Worm (Caenorhabditis elegans) whole organism, mixed stage, embryonic: Measurements from ENCODE around the gene gex-3.

Source experiments
- M03D4.4 ChIP-seq: sonication (generic microtip); optimal IDR thresholded peaks from 2 replicates; lab custom pipeline; 2017; ENCODE audit warnings: mild to moderate bottlenecking, missing genetic modification characterization, missing compliant biosample characterization
- bed-3 ChIP-seq: fragments of 200-800 bp; sonication (Bioruptor generic); optimal IDR thresholded peaks from 3 replicates; lab custom pipeline; 2018; ENCODE audit warnings: mild to moderate bottlenecking, missing genetic modification characterization, moderate library complexity, missing compliant biosample characterization
- blmp-1 ChIP-seq: fragments of 150-350 bp; optimal IDR thresholded peaks from 2 replicates; lab custom pipeline; 2014; ENCODE audit warnings: missing biosample characterization, missing genetic modification characterization
- ceh-39 ChIP-seq: fragments of 150-350 bp; optimal IDR thresholded peaks from 2 replicates; lab custom pipeline; 2014; ENCODE audit warnings: missing biosample characterization, missing genetic modification characterization
- ceh-43 ChIP-seq: fragments of 200-800 bp; sonication (Bioruptor generic); optimal IDR thresholded peaks from 2 replicates; lab custom pipeline; 2018; ENCODE audit warnings: mild to moderate bottlenecking, missing genetic modification characterization, moderate library complexity, missing compliant biosample characterization
- ceh-83 ChIP-seq: fragments of 200-800 bp; sonication (Bioruptor generic); optimal IDR thresholded peaks from 2 replicates; lab custom pipeline; 2018; ENCODE audit warnings: mild to moderate bottlenecking, missing genetic modification characterization, missing compliant biosample characterization
- ces-1 ChIP-seq: fragments of 150-350 bp; optimal IDR thresholded peaks from 2 replicates; lab custom pipeline; 2014; ENCODE audit warnings: missing biosample characterization, missing genetic modification reagents, missing genetic modification characterization
- cnd-1 ChIP-seq: fragments of 200-800 bp; sonication (Bioruptor generic); optimal IDR thresholded peaks from 2 replicates; lab custom pipeline; 2018; ENCODE audit warnings: mild to moderate bottlenecking, missing genetic modification characterization, missing compliant biosample characterization
- drap-1 ChIP-seq: fragments of 200-800 bp; sonication (Bioruptor generic); optimal IDR thresholded peaks from 3 replicates; lab custom pipeline; 2018; ENCODE audit warnings: mild to moderate bottlenecking, missing genetic modification characterization, missing compliant biosample characterization
- elt-1 ChIP-seq: sonication (generic microtip); optimal IDR thresholded peaks from 2 replicates; lab custom pipeline; 2017; ENCODE audit warnings: missing genetic modification characterization, mild to moderate bottlenecking, missing compliant biosample characterization, antibody characterized with exemption, moderate library complexity, borderline replicate concordance; ENCODE audit not compliant: insufficient read depth
- elt-3 ChIP-seq: fragments of 150-350 bp; optimal IDR thresholded peaks from 2 replicates; lab custom pipeline; 2014; ENCODE audit warnings: missing biosample characterization, missing genetic modification characterization
- flh-1 ChIP-seq: fragments of 200-800 bp; sonication (Bioruptor generic); optimal IDR thresholded peaks from 2 replicates; lab custom pipeline; 2018; ENCODE audit warnings: mild to moderate bottlenecking, missing genetic modification characterization, moderate library complexity, missing compliant biosample characterization
- ham-2 ChIP-seq: fragments of 200-800 bp; sonication (Bioruptor generic); optimal IDR thresholded peaks from 2 replicates; lab custom pipeline; 2018; ENCODE audit warnings: mild to moderate bottlenecking, missing genetic modification characterization, missing compliant biosample characterization
- hlh-1 ChIP-seq: fragments of 150-350 bp; optimal IDR thresholded peaks from 2 replicates; lab custom pipeline; 2014; ENCODE audit warnings: missing biosample characterization, missing genetic modification reagents, missing genetic modification characterization
- lin-13 ChIP-seq: fragments of 150-350 bp; optimal IDR thresholded peaks from 2 replicates; lab custom pipeline; 2014; ENCODE audit warnings: missing biosample characterization, missing genetic modification characterization
- lin-32 ChIP-seq: fragments of 200-800 bp; sonication (Bioruptor generic); optimal IDR thresholded peaks from 2 replicates; lab custom pipeline; 2018; ENCODE audit warnings: mild to moderate bottlenecking, missing genetic modification characterization, missing compliant biosample characterization
- lsy-2 ChIP-seq: fragments of 150-350 bp; optimal IDR thresholded peaks from 2 replicates; lab custom pipeline; 2014; ENCODE audit warnings: missing biosample characterization, missing genetic modification characterization
- mab-5 ChIP-seq: fragments of 150-350 bp; optimal IDR thresholded peaks from 2 replicates; lab custom pipeline; 2014; ENCODE audit warnings: missing biosample characterization, missing genetic modification characterization
- mep-1 ChIP-seq: fragments of 150-350 bp; optimal IDR thresholded peaks from 2 replicates; lab custom pipeline; 2017; ENCODE audit warnings: missing biosample characterization, missing genetic modification reagents, missing genetic modification characterization, inconsistent platforms
- mls-2 ChIP-seq: sonication (generic microtip); optimal IDR thresholded peaks from 2 replicates; lab custom pipeline; 2016; ENCODE audit warnings: mild to moderate bottlenecking, missing genetic modification characterization, moderate library complexity, missing compliant biosample characterization
- nhr-12 ChIP-seq: fragments of 150-350 bp; optimal IDR thresholded peaks from 2 replicates; lab custom pipeline; 2014; ENCODE audit warnings: missing biosample characterization, missing genetic modification characterization
- nhr-2 ChIP-seq: fragments of 150-350 bp; optimal IDR thresholded peaks from 2 replicates; lab custom pipeline; 2014; ENCODE audit warnings: missing biosample characterization, missing genetic modification characterization
- nhr-237 ChIP-seq: fragments of 150-350 bp; optimal IDR thresholded peaks from 2 replicates; lab custom pipeline; 2014; ENCODE audit warnings: missing biosample characterization, missing genetic modification characterization
- nhr-28 ChIP-seq: fragments of 150-350 bp; optimal IDR thresholded peaks from 2 replicates; lab custom pipeline; 2014; ENCODE audit warnings: missing biosample characterization, missing genetic modification characterization
- nhr-76 ChIP-seq: sonication (generic microtip); optimal IDR thresholded peaks from 2 replicates; lab custom pipeline; 2017; ENCODE audit warnings: missing biosample characterization, missing genetic modification characterization
- pha-4 ChIP-seq: fragments of 150-350 bp; optimal IDR thresholded peaks from 2 replicates; lab custom pipeline; 2018; ENCODE audit warnings: missing biosample characterization, missing genetic modification reagents, missing genetic modification characterization
- sem-2 ChIP-seq: fragments of 200-800 bp; sonication (Bioruptor generic); optimal IDR thresholded peaks from 2 replicates; lab custom pipeline; 2018; ENCODE audit warnings: mild to moderate bottlenecking, missing genetic modification characterization, missing compliant biosample characterization
- snpc-4 ChIP-seq: fragments of 150-350 bp; optimal IDR thresholded peaks from 2 replicates; lab custom pipeline; 2014; ENCODE audit warnings: missing biosample characterization, missing genetic modification characterization
- sptf-1 ChIP-seq: sonication (generic microtip); optimal IDR thresholded peaks from 2 replicates; lab custom pipeline; 2017; ENCODE audit warnings: mild to moderate bottlenecking, missing genetic modification characterization, moderate library complexity, missing compliant biosample characterization
- tbx-8 ChIP-seq: fragments of 200-800 bp; sonication (Bioruptor generic); optimal IDR thresholded peaks from 2 replicates; lab custom pipeline; 2018; ENCODE audit warnings: mild to moderate bottlenecking, missing genetic modification characterization, moderate library complexity, missing compliant biosample characterization
- unc-120 ChIP-seq: sonication (generic microtip); optimal IDR thresholded peaks from 2 replicates; lab custom pipeline; 2017; ENCODE audit warnings: missing genetic modification characterization, missing compliant biosample characterization; ENCODE audit not compliant: poor library complexity, severe bottlenecking
- unc-39 ChIP-seq: fragments of 150-350 bp; optimal IDR thresholded peaks from 2 replicates; lab custom pipeline; 2014; ENCODE audit warnings: missing biosample characterization, missing genetic modification characterization
- unc-62 ChIP-seq: fragments of 150-350 bp; optimal IDR thresholded peaks from 2 replicates; lab custom pipeline; 2014; ENCODE audit warnings: missing biosample characterization, missing genetic modification reagents, missing genetic modification characterization
- zip-8 ChIP-seq: fragments of 150-350 bp; optimal IDR thresholded peaks from 2 replicates; lab custom pipeline; 2014; ENCODE audit warnings: missing biosample characterization, missing genetic modification characterization
- ztf-11 ChIP-seq: fragments of 150-350 bp; optimal IDR thresholded peaks from 2 replicates; lab custom pipeline; 2014; ENCODE audit warnings: missing biosample characterization, missing genetic modification characterization

gex-3 gene

DNA sequence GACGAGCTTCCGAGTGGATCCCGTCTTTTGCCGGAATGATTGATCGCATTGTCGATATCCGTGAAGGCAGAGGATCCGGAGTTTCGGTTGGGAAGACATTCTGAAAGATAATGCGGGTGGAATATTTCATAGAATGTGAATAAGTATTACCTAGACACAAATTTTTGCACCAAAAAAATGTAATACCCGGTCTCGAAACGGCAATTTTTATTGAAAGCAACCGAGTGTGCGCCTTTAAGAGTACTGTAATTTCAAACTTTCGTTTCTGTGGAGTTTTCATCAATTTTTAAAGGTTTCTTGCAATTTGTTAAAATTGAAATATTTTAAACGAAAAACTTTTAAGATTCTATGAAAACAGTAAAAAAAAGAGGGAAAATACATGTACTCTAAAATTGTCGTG lies 39.7 kb downstream of the gex-3 start, which contains the start of gene C25G4.2:
TSS of gene C25G4.2 (minus strand) at position 100 of the 400 bp plus-strand sequence.
- TF ChIP-seq lsy-2 (tag; lab: Kevin White, UChicago) (no peak), ceh-43 (GFP tag; lab: Kevin White, UChicago) (no peak), mep-1 (tag; lab: Kevin White, UChicago) (no peak), flh-1 (GFP tag; lab: Kevin White, UChicago) (no peak), cnd-1 (tag; lab: Kevin White, UChicago) (no peak), drap-1 (GFP tag; lab: Kevin White, UChicago) (no peak), nhr-2 (tag; lab: Kevin White, UChicago) (no peak), nhr-28 (tag; lab: Kevin White, UChicago) (no peak), M03D4.4 (tag; lab: Kevin White, UChicago) (no peak), nhr-76 (tag; lab: Kevin White, UChicago) (no peak), sem-2 (GFP tag; lab: Kevin White, UChicago) (no peak), tbx-8 (no peak), sptf-1 (tag; lab: Kevin White, UChicago) (no peak), ceh-83 (GFP tag; lab: Kevin White, UChicago) (no peak), unc-39 (tag; lab: Kevin White, UChicago) (no peak), hlh-1 (tag; lab: Kevin White, UChicago) (no peak)

DNA sequence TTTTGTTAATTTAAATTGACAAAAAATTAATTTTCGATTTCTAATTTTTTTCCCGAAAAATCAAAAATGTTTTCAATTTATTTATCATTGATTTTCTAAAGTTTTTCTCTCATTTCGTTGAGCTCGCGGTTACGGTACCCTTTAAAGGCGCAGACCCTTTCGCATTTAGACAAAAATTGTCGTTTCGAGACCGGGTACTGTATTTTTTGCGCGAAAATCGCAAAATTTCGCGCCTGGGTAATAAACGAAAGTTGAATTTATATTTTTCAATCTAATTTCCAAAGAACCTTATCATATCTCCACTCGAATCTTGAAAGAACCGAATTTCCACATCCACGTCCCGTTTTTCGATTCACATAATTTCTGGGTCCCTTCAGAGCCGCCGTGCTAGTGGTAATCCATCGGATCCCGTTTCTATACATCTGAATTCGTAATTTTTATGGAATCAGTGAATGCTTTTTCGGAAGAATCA lies 41.3 kb downstream of the gex-3 start, which contains the start of gene C25G4.3:
TSS of gene C25G4.3 (minus strand) at position 422 of the 472 bp plus-strand sequence.
- TF ChIP-seq ham-2 (no peak), blmp-1 (tag; lab: Kevin White, UChicago) (no peak), flh-1 (GFP tag; lab: Kevin White, UChicago) (no peak), ztf-11 (tag; lab: Kevin White, UChicago) (no peak)

DNA sequence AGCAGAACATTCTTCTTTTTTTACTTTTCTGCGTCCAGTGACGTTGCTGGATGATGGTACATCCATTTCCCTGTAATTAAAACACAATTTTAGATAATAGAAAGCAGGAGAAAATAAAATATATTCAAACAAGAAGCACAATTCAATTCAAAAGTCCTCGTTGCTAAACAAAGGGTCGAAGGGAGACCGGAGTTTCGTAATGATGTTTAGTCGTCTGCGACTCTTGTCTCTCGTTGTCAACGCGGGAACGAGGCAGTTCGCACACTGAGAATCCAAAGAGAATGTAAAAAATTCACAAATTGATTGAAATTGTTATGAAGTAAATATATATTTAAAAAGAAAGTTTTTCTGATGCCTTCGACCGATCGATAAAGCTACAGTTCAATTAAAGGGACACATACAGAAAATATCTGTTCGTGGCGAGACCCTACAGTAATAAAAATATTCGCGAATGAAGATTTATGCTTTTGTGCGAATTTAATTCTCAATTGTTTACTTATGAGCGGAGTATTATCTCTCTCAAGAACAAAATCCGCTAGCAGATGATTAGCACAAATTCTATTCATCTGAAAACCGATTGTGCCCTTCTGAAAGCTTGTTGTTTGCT lies 47.1 kb downstream of the gex-3 start, which contains the start of gene dpy-26:
TSS of gene dpy-26 (minus strand) at position 111 of the 607 bp plus-strand sequence.
- TF ChIP-seq nhr-237 (no peak), unc-62 (GFP tag; lab: Kevin White, UChicago) (no peak), nhr-2 (tag; lab: Kevin White, UChicago) (no peak), ztf-11 (tag; lab: Kevin White, UChicago) (no peak), M03D4.4 (tag; lab: Kevin White, UChicago) (no peak), nhr-76 (tag; lab: Kevin White, UChicago) (no peak), lin-13 (tag; lab: Kevin White, UChicago) (no peak), cnd-1 (tag; lab: Kevin White, UChicago) (no peak), mls-2 (tag; lab: Kevin White, UChicago) (no peak), ceh-43 (GFP tag; lab: Kevin White, UChicago) (no peak), zip-8 (no peak), tbx-8 (no peak), lin-32 (GFP tag; lab: Kevin White, UChicago) (no peak), blmp-1 (tag; lab: Kevin White, UChicago) (no peak), hlh-1 (tag; lab: Kevin White, UChicago) (no peak), unc-39 (tag; lab: Kevin White, UChicago) (no peak), mab-5 (no peak), unc-120 (tag; lab: Kevin White, UChicago) (no peak), elt-1 (no peak), mep-1 (tag; lab: Kevin White, UChicago) (peak; percentile 58), ceh-39 (tag; lab: Kevin White, UChicago) (peak; percentile 17), drap-1 (GFP tag; lab: Kevin White, UChicago) (no peak), ceh-83 (GFP tag; lab: Kevin White, UChicago) (no peak), nhr-12 (no peak), flh-1 (GFP tag; lab: Kevin White, UChicago) (no peak), sem-2 (GFP tag; lab: Kevin White, UChicago) (no peak), lsy-2 (tag; lab: Kevin White, UChicago) (peak; percentile 25), snpc-4 (tag; lab: Kevin White, UChicago) (no peak), ces-1 (no peak), sptf-1 (tag; lab: Kevin White, UChicago) (no peak), bed-3 (no peak), ham-2 (no peak), pha-4 (tag; lab: Kevin White, UChicago) (peak; percentile 6), elt-3 (tag; lab: Kevin White, UChicago) (no peak), nhr-28 (tag; lab: Kevin White, UChicago) (no peak)
